Fruit fly (Drosophila melanogaster) whole organism, pupa: ENCODE data around the gene CG14294.

ENCODE experiments used
- CG10348 ChIP-seq: fragments of 200-800 bp; sonication (Bioruptor generic); IDR thresholded peaks from 2 replicates; pipeline ENCODE4 v1.3.6; 2022; ENCODE audit warnings: missing biosample characterization, missing genetic modification characterization
- CG12605 ChIP-seq: fragments of 200-800 bp; sonication (Bioruptor generic); IDR thresholded peaks from 2 replicates; pipeline ENCODE4 v1.3.6; 2022; ENCODE audit warnings: missing biosample characterization, missing genetic modification characterization
- CG13204 ChIP-seq: fragments of 200-800 bp; sonication (Bioruptor generic); optimal IDR thresholded peaks from 2 replicates; lab custom pipeline; 2018; ENCODE audit warnings: missing biosample characterization, mild to moderate bottlenecking, missing genetic modification characterization, moderate library complexity
- CG14655 ChIP-seq: fragments of 200-800 bp; sonication (Bioruptor generic); optimal IDR thresholded peaks from 3 replicates; lab custom pipeline; 2017; ENCODE audit warnings: mild to moderate bottlenecking, missing biosample characterization, missing genetic modification reagents, missing genetic modification characterization
- CG15710 ChIP-seq: fragments of 200-800 bp; sonication (Bioruptor generic); optimal IDR thresholded peaks from 2 replicates; lab custom pipeline; 2018; ENCODE audit warnings: missing biosample characterization, mild to moderate bottlenecking, missing genetic modification characterization, moderate library complexity
- CG17806 ChIP-seq: fragments of 200-800 bp; sonication (Bioruptor generic); optimal IDR thresholded peaks from 2 replicates; lab custom pipeline; 2018; ENCODE audit warnings: missing biosample characterization, mild to moderate bottlenecking, missing genetic modification characterization, moderate library complexity
- CG32121 ChIP-seq: fragments of 200-800 bp; sonication (Bioruptor generic); IDR thresholded peaks from 2 replicates; pipeline ENCODE4 v1.3.6; 2022; ENCODE audit warnings: missing biosample characterization, missing genetic modification characterization
- CG34367 ChIP-seq: fragments of 200-800 bp; sonication (Bioruptor generic); optimal IDR thresholded peaks from 2 replicates; lab custom pipeline; 2018; ENCODE audit warnings: missing biosample characterization, mild to moderate bottlenecking, missing genetic modification characterization
- CG4496 ChIP-seq: fragments of 200-800 bp; sonication (Bioruptor generic); IDR thresholded peaks from 3 replicates; pipeline ENCODE4 v1.3.6; 2022; ENCODE audit warnings: missing biosample characterization, missing genetic modification characterization
- CG8159 ChIP-seq: fragments of 200-800 bp; sonication (Bioruptor generic); optimal IDR thresholded peaks from 3 replicates; lab custom pipeline; 2018; ENCODE audit warnings: missing biosample characterization, mild to moderate bottlenecking, missing genetic modification characterization, moderate library complexity
- CG8301 ChIP-seq: fragments of 200-800 bp; sonication (Bioruptor generic); optimal IDR thresholded peaks from 2 replicates; lab custom pipeline; 2018; ENCODE audit warnings: missing biosample characterization, mild to moderate bottlenecking, missing genetic modification characterization
- CG9948 ChIP-seq: fragments of 200-800 bp; sonication (Bioruptor generic); optimal IDR thresholded peaks from 2 replicates; lab custom pipeline; 2018; ENCODE audit warnings: missing biosample characterization, mild to moderate bottlenecking, missing genetic modification characterization, moderate library complexity
- D1 ChIP-seq: fragments of 200-800 bp; sonication (Bioruptor generic); optimal IDR thresholded peaks from 2 replicates; lab custom pipeline; 2018; ENCODE audit warnings: missing biosample characterization, mild to moderate bottlenecking, missing genetic modification characterization, moderate library complexity
- EcR ChIP-seq: fragments of 200-800 bp; sonication (Bioruptor generic); optimal IDR thresholded peaks from 3 replicates; lab custom pipeline; 2019; ENCODE audit warnings: missing biosample characterization, missing genetic modification characterization, mild to moderate bottlenecking, moderate library complexity, missing genetic modification reagents
- Ets98B ChIP-seq: fragments of 200-800 bp; sonication (Bioruptor generic); IDR thresholded peaks from 2 replicates; pipeline ENCODE4 v1.3.6; 2022; ENCODE audit warnings: missing biosample characterization, missing genetic modification characterization
- Pif1A ChIP-seq: fragments of 200-800 bp; sonication (Bioruptor generic); optimal IDR thresholded peaks from 3 replicates; lab custom pipeline; 2016; ENCODE audit warnings: missing biosample characterization, missing genetic modification characterization
- Pif1B ChIP-seq: fragments of 200-800 bp; sonication (Bioruptor generic); optimal IDR thresholded peaks from 3 replicates; lab custom pipeline; 2016; ENCODE audit warnings: missing biosample characterization, missing genetic modification characterization
- Snoo ChIP-seq: fragments of 200-800 bp; sonication (Bioruptor generic); optimal IDR thresholded peaks from 3 replicates; lab custom pipeline; 2017; ENCODE audit warnings: missing biosample characterization, mild to moderate bottlenecking, missing genetic modification characterization, inconsistent platforms
- fd96Ca ChIP-seq: fragments of 200-800 bp; sonication (Bioruptor generic); IDR thresholded peaks from 3 replicates; pipeline ENCODE4 v1.3.6; 2022; ENCODE audit warnings: missing biosample characterization, missing genetic modification characterization
- gl ChIP-seq: fragments of 200-800 bp; sonication (Bioruptor generic); optimal IDR thresholded peaks from 2 replicates; lab custom pipeline; 2018; ENCODE audit warnings: missing biosample characterization, mild to moderate bottlenecking, missing genetic modification characterization
- rn ChIP-seq: fragments of 200-800 bp; sonication (Bioruptor generic); IDR thresholded peaks from 2 replicates; pipeline ENCODE4 v1.3.6; 2022; ENCODE audit warnings: missing biosample characterization, missing genetic modification characterization

CG14294 gene

dm6 chr3R:18913856-18914593 is 12.0 kb upstream of the CG14294 start:
- TF ChIP-seq CG4496 (GFP tag; lab: Robert Waterston, UW) = peak; percentile 78
- no peak for TF ChIP-seq D1
- TF ChIP-seq Ets98B (GFP tag; lab: Robert Waterston, UW) = peak; percentile 67
- peak; percentile 60 for TF ChIP-seq CG32121 (GFP tag; lab: Robert Waterston, UW)
- TF ChIP-seq CG10348 (GFP tag; lab: Robert Waterston, UW) = no peak
- TF ChIP-seq CG9948 (tag; lab: Kevin White, UChicago) = peak; percentile 20
- peak; percentile 39 for TF ChIP-seq CG17806 (tag; lab: Kevin White, UChicago)
- 0 out of 3 replicates have a peak, but pooled peaks have one; percentile 34 for TF ChIP-seq fd96Ca (GFP tag; lab: Robert Waterston, UW)
- TF ChIP-seq gl = no peak
- TF ChIP-seq Pif1B (GFP tag; lab: Kevin White, UChicago) = peak; percentile 3
- peak; percentile 64 for TF ChIP-seq CG14655
- TF ChIP-seq rn (GFP tag; lab: Robert Waterston, UW) = 0 out of 2 replicates have a peak, but pooled peaks have one; percentile 40
- TF ChIP-seq EcR (GFP tag; lab: Kevin White, UChicago) = peak; percentile 22
- peak; percentile 62 for TF ChIP-seq Snoo (tag; lab: Kevin White, UChicago)
- TF ChIP-seq CG13204 (GFP tag; lab: Kevin White, UChicago) = peak; percentile 24
- TF ChIP-seq CG8159 = peak; percentile 58
- peak; percentile 54 for TF ChIP-seq CG15710
- peak; percentile 71 for TF ChIP-seq Pif1A (GFP tag; lab: Kevin White, UChicago)
- TF ChIP-seq CG12605 = peak; percentile 75
- peak; percentile 47 for TF ChIP-seq CG8301 (tag; lab: Kevin White, UChicago)
- TF ChIP-seq CG34367 (tag; lab: Kevin White, UChicago) = peak; percentile 49

- TF ChIP-seq D1 = no peak
- TF ChIP-seq CG32121 (GFP tag; lab: Robert Waterston, UW) = no peak
- no peak for TF ChIP-seq gl
- no peak for TF ChIP-seq CG34367 (tag; lab: Kevin White, UChicago)
- peak; percentile 13 for TF ChIP-seq Pif1B (GFP tag; lab: Kevin White, UChicago)
- TF ChIP-seq CG4496 (GFP tag; lab: Robert Waterston, UW) = peak; percentile 41; the same call in 2 of the 3 replicates
- TF ChIP-seq CG8159 = peak; percentile 28
- peak; percentile 18 for TF ChIP-seq CG14655
- TF ChIP-seq CG8301 (tag; lab: Kevin White, UChicago) = no peak
- no peak for TF ChIP-seq Snoo (tag; lab: Kevin White, UChicago)
- peak; percentile 40 for TF ChIP-seq EcR (GFP tag; lab: Kevin White, UChicago)
Measured at dm6 chr3R:18912782-18913331, 10.8 kb upstream of the CG14294 start, which contains the start of gene Sgsh. TSS of gene Sgsh (minus strand) at chr3R:18912922.

dm6 chr3R:18910923-18911322 is 8.9 kb upstream of the CG14294 start:
- TF ChIP-seq CG17806 (tag; lab: Kevin White, UChicago) (peak; percentile 1), Snoo (tag; lab: Kevin White, UChicago) (no peak), CG14655 (peak; percentile 3), Pif1B (GFP tag; lab: Kevin White, UChicago) (no peak)
- TF ChIP-seq, all 21 proteins: peak for 2

dm6 chr3R:18910336-18910735 is 8.3 kb upstream of the CG14294 start:
- TF ChIP-seq fd96Ca (GFP tag; lab: Robert Waterston, UW) (no peak), CG10348 (GFP tag; lab: Robert Waterston, UW) (no peak), EcR (GFP tag; lab: Kevin White, UChicago) (no peak), CG8159 (no peak), Ets98B (GFP tag; lab: Robert Waterston, UW) (no peak), CG17806 (tag; lab: Kevin White, UChicago) (no peak), CG32121 (GFP tag; lab: Robert Waterston, UW) (no peak), Snoo (tag; lab: Kevin White, UChicago) (no peak), gl (no peak), CG13204 (GFP tag; lab: Kevin White, UChicago) (no peak), CG15710 (no peak), CG8301 (tag; lab: Kevin White, UChicago) (no peak), CG14655 (no peak)
- TF ChIP-seq, all 21 proteins: peak for 0

- TF ChIP-seq D1 = no peak
- TF ChIP-seq CG9948 (tag; lab: Kevin White, UChicago) = peak; percentile 35
- peak; percentile 60; the same call in 1 of the 2 replicates for TF ChIP-seq CG32121 (GFP tag; lab: Robert Waterston, UW)
- peak; percentile 59 for TF ChIP-seq CG14655
- peak; percentile 48; the same call in 2 of the 3 replicates for TF ChIP-seq CG4496 (GFP tag; lab: Robert Waterston, UW)
- no peak for TF ChIP-seq Pif1A (GFP tag; lab: Kevin White, UChicago)
- TF ChIP-seq fd96Ca (GFP tag; lab: Robert Waterston, UW) = no peak
- TF ChIP-seq CG15710 = no peak
- TF ChIP-seq CG8159 = peak; percentile 22
- peak; percentile 40; the same call in 1 of the 2 replicates for TF ChIP-seq Ets98B (GFP tag; lab: Robert Waterston, UW)
- TF ChIP-seq CG10348 (GFP tag; lab: Robert Waterston, UW) = no peak
- no peak for TF ChIP-seq rn (GFP tag; lab: Robert Waterston, UW)
- TF ChIP-seq, all 21 proteins: peak for 6
Measured at dm6 chr3R:18905921-18906878, 4.1 kb upstream of the CG14294 start, which contains the start of gene EndoA. TSS of gene EndoA (plus strand) at chr3R:18906609.
